Worm (Caenorhabditis elegans) whole organism, L1 larva: ENCODE measurements around the gene F48G7.12.

Source experiments
- ama-1 ChIP-seq: fragments of 150-350 bp; optimal IDR thresholded peaks from 2 replicates; lab custom pipeline; 2014
- ces-1 ChIP-seq: fragments of 150-350 bp; optimal IDR thresholded peaks from 2 replicates; lab custom pipeline; 2014; ENCODE audit warnings: missing biosample characterization, missing genetic modification reagents, missing genetic modification characterization
- dpl-1 ChIP-seq, 3 experiments: fragments of 150-350 bp in 2 of 3; sonication (generic microtip) in 1 of 3; optimal IDR thresholded peaks; 2 replicates each; lab custom pipeline; 2014 to 2017; ENCODE audit warnings: missing biosample characterization in 3 of 3, missing genetic modification characterization in 3 of 3, missing genetic modification reagents in 3 of 3
- egl-27 ChIP-seq, 2 experiments: fragments of 150-350 bp in 1 of 2; sonication (generic microtip); optimal IDR thresholded peaks; 3 replicates each; lab custom pipeline; 2017 to 2018; ENCODE audit warnings: missing biosample characterization in 2 of 2, missing genetic modification characterization in 2 of 2, missing genetic modification reagents in 2 of 2
- fos-1 ChIP-seq: fragments of 150-350 bp; optimal IDR thresholded peaks from 2 replicates; lab custom pipeline; 2014; ENCODE audit warnings: missing biosample characterization, missing genetic modification characterization
- jun-1 ChIP-seq: fragments of 150-350 bp; optimal IDR thresholded peaks from 2 replicates; lab custom pipeline; 2014; ENCODE audit warnings: missing biosample characterization, missing genetic modification reagents, missing genetic modification characterization
- lin-39 ChIP-seq: fragments of 150-350 bp; optimal IDR thresholded peaks from 2 replicates; lab custom pipeline; 2014; ENCODE audit warnings: missing biosample characterization, missing genetic modification reagents, missing genetic modification characterization
- sox-4 ChIP-seq: sonication (generic microtip); optimal IDR thresholded peaks from 2 replicates; lab custom pipeline; 2016; ENCODE audit warnings: missing genetic modification characterization, missing compliant biosample characterization

DNA sequence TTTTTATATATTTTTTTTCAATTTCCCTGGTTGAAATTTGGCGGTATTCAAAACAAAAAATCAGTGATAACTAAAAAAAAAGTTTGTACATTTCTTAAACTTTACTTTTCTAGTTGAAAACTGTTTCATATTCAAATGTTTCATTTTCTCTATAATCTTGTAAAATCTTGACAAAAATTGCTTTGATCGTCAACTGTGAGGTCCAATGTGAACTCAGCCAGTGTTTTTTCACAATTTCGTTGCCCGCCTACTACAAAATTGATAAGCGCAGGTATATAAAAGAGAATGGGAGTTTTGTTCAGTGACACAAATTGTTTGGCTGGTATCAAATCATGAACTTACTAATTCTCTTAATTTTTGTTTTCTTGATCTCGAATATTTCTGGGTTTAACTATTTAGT lies 859 bp upstream of the F48G7.12 start, which contains the start of gene ugt-42:
- no peak for TF ChIP-seq dpl-1 (GFP tag; optimal IDR thresholded peaks at IDR 0.05; lab: Kevin White, UChicago)
- TF ChIP-seq fos-1 (tag; lab: Kevin White, UChicago) = no peak
- TF ChIP-seq sox-4 = no peak
- TF ChIP-seq jun-1 (tag; lab: Kevin White, UChicago) = no peak
- TF ChIP-seq egl-27 (tag; optimal IDR thresholded peaks at IDR 0.05; lab: Kevin White, UChicago) = no peak
- no peak for TF ChIP-seq ama-1 (lab: Kevin White, UChicago)
- no peak for TF ChIP-seq ces-1 (GFP tag; lab: Kevin White, UChicago)
- TF ChIP-seq lin-39 (tag; lab: Kevin White, UChicago) = no peak
